Worm (Caenorhabditis elegans): ENCODE data around the gene ztf-31.

The ztf-31 gene

ce11 chrIII:7215532-7215931 lies 25.6 kb upstream of the ztf-31 start:
- TF ChIP-seq daf-12 (tag; optimal IDR thresholded peaks at IDR 0.05) (no peak), unc-62 (GFP tag; optimal IDR thresholded peaks at IDR 0.05 in 1 of 2) (peak in 1 of 2 experiments; percentile 54), unc-62 (tag; optimal IDR thresholded peaks at IDR 0.05) (no peak), lir-3 (tag; optimal IDR thresholded peaks at IDR 0.05) (no peak)

- TF ChIP-seq mdl-1 (tag; optimal IDR thresholded peaks at IDR 0.05) (no peak), lir-3 (tag; optimal IDR thresholded peaks at IDR 0.05) (no peak), aha-1 (tag) (no peak), unc-39 (tag; optimal IDR thresholded peaks at IDR 0.05) (no peak), tra-1 (GFP tag; IDR thresholded peaks at IDR 0.05) (no peak), nhr-76 (tag; optimal IDR thresholded peaks at IDR 0.05) (no peak), dmd-6 (GFP tag; IDR thresholded peaks at IDR 0.05) (no peak)
Measured at ce11 chrIII:7216226-7216625, 24.9 kb upstream of the ztf-31 start, which contains the start of gene R151.1. R151.1 (plus strand) TSS chrIII:7216526.

ce11 chrIII:7216924-7217521 lies 24.1 kb upstream of the ztf-31 start:
- no peak for TF ChIP-seq F26F4.8 (GFP tag; conservative IDR thresholded peaks at IDR 0.05)
- peak in 1 of 2 experiments; percentile 95 for TF ChIP-seq daf-16 (GFP tag; optimal IDR thresholded peaks at IDR 0.05)
- TF ChIP-seq daf-16 (tag; optimal IDR thresholded peaks at IDR 0.05): no peak
- TF ChIP-seq ceh-44 (GFP tag; IDR thresholded peaks at IDR 0.05): no peak
- no peak for TF ChIP-seq mxl-2 (GFP tag; conservative IDR thresholded peaks at IDR 0.05)
- no peak for TF ChIP-seq tra-1 (GFP tag; IDR thresholded peaks at IDR 0.05)
- TF ChIP-seq aha-1 (tag): peak; percentile 84
- peak; percentile 82 for TF ChIP-seq nhr-11 (tag; optimal IDR thresholded peaks at IDR 0.05)
- peak in 1 of 2 experiments; percentile 18 for TF ChIP-seq lsy-2 (tag; optimal IDR thresholded peaks at IDR 0.05)
- TF ChIP-seq hlh-11 (tag; optimal IDR thresholded peaks at IDR 0.05): peak; percentile 68
- no peak for TF ChIP-seq ceh-32 (tag; optimal IDR thresholded peaks at IDR 0.05; ENCODE audit: poor library complexity)
- peak; percentile 68 for TF ChIP-seq hlh-30 (tag; optimal IDR thresholded peaks at IDR 0.05; ENCODE audit: insufficient read depth)
- TF ChIP-seq mdl-1 (tag; optimal IDR thresholded peaks at IDR 0.05): peak in 1 of 2 experiments; percentile 0
- TF ChIP-seq unc-62 (GFP tag; optimal IDR thresholded peaks at IDR 0.05 in 1 of 2): peak in 1 of 2 experiments; percentile 68
- no peak for TF ChIP-seq unc-62 (tag; optimal IDR thresholded peaks at IDR 0.05)
- TF ChIP-seq tag-97 (GFP tag; IDR thresholded peaks at IDR 0.05): no peak
- TF ChIP-seq ceh-20 (GFP tag; IDR thresholded peaks at IDR 0.05): 0 out of 2 replicates have a peak, but pooled peaks have one; percentile 48
- TF ChIP-seq nhr-102 (tag; optimal IDR thresholded peaks at IDR 0.05): no peak
- no peak for TF ChIP-seq pha-4 (GFP tag; IDR thresholded peaks at IDR 0.05)
- TF ChIP-seq pha-4 (tag; optimal IDR thresholded peaks at IDR 0.05): no peak
- peak; percentile 5 for TF ChIP-seq nhr-28 (tag; optimal IDR thresholded peaks at IDR 0.05)

ce11 chrIII:7221103-7221502 lies 20.1 kb upstream of the ztf-31 start:
- TF ChIP-seq mep-1 (tag; optimal IDR thresholded peaks at IDR 0.05) (no peak), duxl-1 (tag; optimal IDR thresholded peaks at IDR 0.05; ENCODE audit: poor library complexity) (peak; percentile 16), lsy-2 (tag; optimal IDR thresholded peaks at IDR 0.05) (peak in 1 of 2 experiments; percentile 52), ctbp-1 (GFP tag; IDR thresholded peaks at IDR 0.05) (no peak), dmd-6 (GFP tag; IDR thresholded peaks at IDR 0.05) (no peak), nhr-102 (tag; optimal IDR thresholded peaks at IDR 0.05) (peak; percentile 23), mxl-2 (GFP tag; conservative IDR thresholded peaks at IDR 0.05) (no peak), spr-3 (GFP tag; optimal IDR thresholded peaks at IDR 0.05) (no peak), lin-38 (GFP tag; IDR thresholded peaks at IDR 0.05) (no peak), daf-16 (GFP tag; optimal IDR thresholded peaks at IDR 0.05) (no peak), daf-16 (tag; optimal IDR thresholded peaks at IDR 0.05) (peak; percentile 1), unc-130 (GFP tag; optimal IDR thresholded peaks at IDR 0.05) (no peak), R02D3.7 (tag; optimal IDR thresholded peaks at IDR 0.05) (peak; percentile 65)

ce11 chrIII:7223029-7223428 lies 18.1 kb upstream of the ztf-31 start, which contains the start of gene der-2:
der-2 (minus strand) TSS chrIII:7223129.
- TF ChIP-seq jun-1 (tag; optimal IDR thresholded peaks at IDR 0.05): no peak
- no peak for TF ChIP-seq hlh-11 (tag; optimal IDR thresholded peaks at IDR 0.05)
- TF ChIP-seq hlh-30 (tag; optimal IDR thresholded peaks at IDR 0.05; ENCODE audit: insufficient read depth): no peak
- TF ChIP-seq daf-19 (GFP tag; conservative IDR thresholded peaks at IDR 0.05): no peak
- no peak for TF ChIP-seq nhr-237 (tag; optimal IDR thresholded peaks at IDR 0.05)
- no peak for TF ChIP-seq tag-97 (GFP tag; IDR thresholded peaks at IDR 0.05)
- TF ChIP-seq Y5F2A.4 (GFP tag; optimal IDR thresholded peaks at IDR 0.05): no peak
- no peak for TF ChIP-seq lir-3 (tag; optimal IDR thresholded peaks at IDR 0.05)
- TF ChIP-seq hmg-1.1 (GFP tag; IDR thresholded peaks at IDR 0.05): no peak
- no peak for TF ChIP-seq lin-13 (GFP tag; optimal IDR thresholded peaks at IDR 0.05)
- no peak for TF ChIP-seq ceh-62 (tag; optimal IDR thresholded peaks at IDR 0.05)
- TF ChIP-seq madf-9 (GFP tag; conservative IDR thresholded peaks at IDR 0.05): no peak
